Fruit fly (Drosophila melanogaster): ENCODE data around the gene CG33253.
A peak's percentile ranks its signal among the peaks of the same experiment; 100 is the strongest.

CG33253 gene

dm6 chrX:19153288-19154130 lies 29.7 kb upstream of the CG33253 start (continued):
- TF ChIP-seq CG11085 (GFP tag; IDR thresholded peaks at IDR 0.05) (no peak), CG11398 (GFP tag; optimal IDR thresholded peaks at IDR 0.05) (no peak), H2.0 (GFP tag; IDR thresholded peaks at IDR 0.05) (no peak), trem (tag; optimal IDR thresholded peaks at IDR 0.05) (no peak), pum (GFP tag; optimal IDR thresholded peaks at IDR 0.05) (no peak), CG6791 (GFP tag; IDR thresholded peaks at IDR 0.05; ENCODE audit: partially characterized antibody) (0 out of 3 replicates have a peak, but pooled peaks have one; percentile 17), Ada2b (GFP tag; IDR thresholded peaks at IDR 0.05) (no peak), lab (GFP tag; optimal IDR thresholded peaks at IDR 0.05) (peak; percentile 54), Myb (GFP tag; optimal IDR thresholded peaks at IDR 0.05) (no peak), CG3995 (GFP tag; optimal IDR thresholded peaks at IDR 0.05) (no peak), CG6854 (GFP tag; optimal IDR thresholded peaks at IDR 0.05) (peak; percentile 33), kah (GFP tag; optimal IDR thresholded peaks at IDR 0.05) (peak; percentile 100), Xbp1 (GFP tag; optimal IDR thresholded peaks at IDR 0.05) (no peak), tna (GFP tag; IDR thresholded peaks at IDR 0.05; ENCODE audit: partially characterized antibody) (no peak), MBD-R2 (GFP tag; IDR thresholded peaks at IDR 0.05) (no peak; the same call in 1 of the 2 replicates), pita (GFP tag; optimal IDR thresholded peaks at IDR 0.05) (no peak), CG12219 (GFP tag; optimal IDR thresholded peaks at IDR 0.05) (no peak), Ets65A (GFP tag) (no peak), CG10959 (GFP tag; IDR thresholded peaks at IDR 0.05) (no peak), al (GFP tag; IDR thresholded peaks at IDR 0.05) (no peak), bbx (GFP tag; IDR thresholded peaks at IDR 0.05; ENCODE audit: partially characterized antibody) (peak; percentile 69), CG16813 (GFP tag; IDR thresholded peaks at IDR 0.05; ENCODE audit: partially characterized antibody) (0 out of 3 replicates have a peak, but pooled peaks have one; percentile 13), CG7928 (GFP tag; optimal IDR thresholded peaks at IDR 0.05) (no peak), Deaf1 (tag; optimal IDR thresholded peaks at IDR 0.05) (peak; percentile 98), B-H1 (GFP tag; IDR thresholded peaks at IDR 0.05) (no peak), nmo (GFP tag; optimal IDR thresholded peaks at IDR 0.05) (no peak), tll (GFP tag; optimal IDR thresholded peaks at IDR 0.05) (no peak), wdn (GFP tag; IDR thresholded peaks at IDR 0.05) (no peak), CG18011 (GFP tag; optimal IDR thresholded peaks at IDR 0.05) (peak; percentile 22), Taf1 (GFP tag; IDR thresholded peaks at IDR 0.05) (no peak), Ptx1 (GFP tag; IDR thresholded peaks at IDR 0.05) (no peak), cg (GFP tag; optimal IDR thresholded peaks at IDR 0.05) (peak; percentile 63), CG15011 (GFP tag; optimal IDR thresholded peaks at IDR 0.05) (no peak), fd96Cb (tag; optimal IDR thresholded peaks at IDR 0.05) (no peak), CG12071 (GFP tag; optimal IDR thresholded peaks at IDR 0.05) (no peak), CG4820 (GFP tag; optimal IDR thresholded peaks at IDR 0.05) (no peak), trh (GFP tag; optimal IDR thresholded peaks at IDR 0.05) (no peak), seq (GFP tag; IDR thresholded peaks at IDR 0.05) (no peak), CG11247 (GFP tag; IDR thresholded peaks at IDR 0.05) (no peak), CG43689 (GFP tag; IDR thresholded peaks at IDR 0.05) (no peak), CG10431 (GFP tag; optimal IDR thresholded peaks at IDR 0.05) (no peak), Elba2 (GFP tag; optimal IDR thresholded peaks at IDR 0.05) (no peak), Dip3 (GFP tag; optimal IDR thresholded peaks at IDR 0.05) (no peak), CG4282 (GFP tag; optimal IDR thresholded peaks at IDR 0.05) (no peak), CG13624 (GFP tag; optimal IDR thresholded peaks at IDR 0.05) (no peak), Dip2 (GFP tag; IDR thresholded peaks at IDR 0.05) (no peak), CG5245 (GFP tag; optimal IDR thresholded peaks at IDR 0.05) (no peak), Lpt (GFP tag; optimal IDR thresholded peaks at IDR 0.05) (no peak), ara (GFP tag; IDR thresholded peaks at IDR 0.05) (no peak), CG7987 (GFP tag; optimal IDR thresholded peaks at IDR 0.05) (peak; percentile 70)

All from whole organism, embryonic.